Fruit fly (Drosophila melanogaster) whole organism, adult: ENCODE data around the gene xmas.

Source experiments
- CG14711 ChIP-seq: fragments of 200-800 bp; sonication (Bioruptor generic); optimal IDR thresholded peaks from 2 replicates; lab custom pipeline; 2018; ENCODE audit warnings: missing biosample characterization, mild to moderate bottlenecking, missing genetic modification characterization, moderate library complexity
- CG1620 ChIP-seq: fragments of 200-800 bp; sonication (Bioruptor generic); optimal IDR thresholded peaks from 2 replicates; lab custom pipeline; 2016; ENCODE audit warnings: missing biosample characterization, missing genetic modification characterization
- CG7101 ChIP-seq: fragments of 200-800 bp; sonication (Bioruptor generic); optimal IDR thresholded peaks from 2 replicates; lab custom pipeline; 2018; ENCODE audit warnings: missing biosample characterization, mild to moderate bottlenecking, missing genetic modification characterization, moderate library complexity
- bab1 ChIP-seq: fragments of 200-800 bp; sonication (Bioruptor generic); optimal IDR thresholded peaks from 3 replicates; lab custom pipeline; 2019; ENCODE audit warnings: missing biosample characterization, mild to moderate bottlenecking, missing genetic modification characterization, moderate library complexity
- ovo ChIP-seq: fragments of 200-800 bp; sonication (Bioruptor generic); optimal IDR thresholded peaks from 2 replicates; lab custom pipeline; 2016; ENCODE audit warnings: missing biosample characterization, missing genetic modification characterization

- TF ChIP-seq bab1 (GFP tag; lab: Kevin White, UChicago) (no peak), CG7101 (tag; lab: Kevin White, UChicago) (no peak), CG1620 (GFP tag; lab: Kevin White, UChicago) (no peak), ovo (GFP tag; lab: Kevin White, UChicago) (no peak), CG14711 (tag; lab: Kevin White, UChicago) (no peak)
Observed at dm6 chrX:17160396-17161040, 1.4 kb upstream of the xmas start.
